Worm (Caenorhabditis elegans) whole organism, L4 larva: ENCODE results near the gene srh-251.

ENCODE experiments used
- F26F4.8 ChIP-seq: fragments of 200-800 bp; sonication (Bioruptor generic); conservative IDR thresholded peaks from 2 replicates; pipeline ENCODE4 v1.3.6; 2022; ENCODE audit warnings: missing genetic modification characterization, missing compliant biosample characterization
- F44E2.7 ChIP-seq: fragments of 200-800 bp; sonication (Bioruptor generic); IDR thresholded peaks from 2 replicates; pipeline ENCODE4 v2.1.2; 2022; ENCODE audit warnings: missing genetic modification characterization, missing compliant biosample characterization
- T20F7.1 ChIP-seq: fragments of 200-800 bp; sonication (Bioruptor generic); optimal IDR thresholded peaks from 2 replicates; lab custom pipeline; 2018; ENCODE audit warnings: mild to moderate bottlenecking, missing genetic modification characterization, missing compliant biosample characterization
- Y48G9A.11 ChIP-seq: fragments of 200-800 bp; sonication (Bioruptor generic); IDR thresholded peaks from 2 replicates; pipeline ENCODE4 v1.3.6; 2022; ENCODE audit warnings: missing genetic modification reagents, missing genetic modification characterization, missing compliant biosample characterization
- Y5F2A.4 ChIP-seq: fragments of 200-800 bp; sonication (Bioruptor generic); optimal IDR thresholded peaks from 2 replicates; lab custom pipeline; 2018; ENCODE audit warnings: mild to moderate bottlenecking, missing genetic modification characterization, missing compliant biosample characterization
- attf-4 ChIP-seq: sonication (generic microtip); optimal IDR thresholded peaks from 3 replicates; lab custom pipeline; 2017; ENCODE audit warnings: missing biosample characterization, missing genetic modification characterization
- ceh-62 ChIP-seq: sonication (generic microtip); optimal IDR thresholded peaks from 2 replicates; lab custom pipeline; 2017; ENCODE audit warnings: missing biosample characterization, missing genetic modification characterization
- ces-1 ChIP-seq: fragments of 150-350 bp; sonication (generic microtip); optimal IDR thresholded peaks from 4 replicates; lab custom pipeline; 2014; ENCODE audit warnings: missing biosample characterization, missing genetic modification reagents, missing genetic modification characterization
- cey-2 ChIP-seq: sonication (generic microtip); optimal IDR thresholded peaks from 3 replicates; lab custom pipeline; 2017; ENCODE audit warnings: missing genetic modification characterization, mild to moderate bottlenecking, missing compliant biosample characterization, antibody characterized with exemption, borderline replicate concordance; ENCODE audit not compliant: insufficient read depth
- ctbp-1 ChIP-seq: fragments of 200-800 bp; sonication (Bioruptor generic); IDR thresholded peaks from 2 replicates; pipeline ENCODE4 v1.3.6; 2022; ENCODE audit warnings: missing genetic modification reagents, missing genetic modification characterization, missing compliant biosample characterization
- daf-12 ChIP-seq: fragments of 150-350 bp; optimal IDR thresholded peaks from 2 replicates; lab custom pipeline; 2014; ENCODE audit warnings: missing biosample characterization, missing genetic modification reagents, missing genetic modification characterization
- daf-19 ChIP-seq: fragments of 200-800 bp; sonication (Bioruptor generic); conservative IDR thresholded peaks from 2 replicates; pipeline ENCODE4 v1.3.6; 2022; ENCODE audit warnings: missing genetic modification characterization, missing compliant biosample characterization
- dmd-6 ChIP-seq: fragments of 200-800 bp; sonication (Bioruptor generic); IDR thresholded peaks from 2 replicates; pipeline ENCODE4 v1.3.6; 2022; ENCODE audit warnings: missing genetic modification reagents, missing genetic modification characterization, missing compliant biosample characterization
- dmd-9 ChIP-seq: fragments of 200-800 bp; sonication (Bioruptor generic); IDR thresholded peaks from 2 replicates; pipeline ENCODE4 v1.3.6; 2022; ENCODE audit warnings: missing genetic modification reagents, missing genetic modification characterization, missing compliant biosample characterization
- duxl-1 ChIP-seq: sonication (generic microtip); optimal IDR thresholded peaks from 2 replicates; lab custom pipeline; 2016; ENCODE audit warnings: mild to moderate bottlenecking, missing genetic modification characterization, moderate library complexity, missing compliant biosample characterization; ENCODE audit not compliant: poor library complexity
- egl-43 ChIP-seq: fragments of 200-800 bp; sonication (Bioruptor generic); IDR thresholded peaks from 2 replicates; pipeline ENCODE4 v1.3.6; 2022; ENCODE audit warnings: missing genetic modification reagents, missing genetic modification characterization, missing compliant biosample characterization
- fos-1 ChIP-seq: fragments of 150-350 bp; optimal IDR thresholded peaks from 2 replicates; lab custom pipeline; 2014; ENCODE audit warnings: missing biosample characterization, missing genetic modification characterization
- gei-8 ChIP-seq: fragments of 200-800 bp; sonication (Bioruptor generic); optimal IDR thresholded peaks from 2 replicates; lab custom pipeline; 2018; ENCODE audit warnings: mild to moderate bottlenecking, missing genetic modification characterization, missing compliant biosample characterization
- hlh-11 ChIP-seq: fragments of 200-800 bp; sonication (Bioruptor generic); optimal IDR thresholded peaks from 2 replicates; lab custom pipeline; 2018; ENCODE audit warnings: mild to moderate bottlenecking, missing genetic modification characterization, missing compliant biosample characterization
- hlh-30 ChIP-seq: sonication (generic microtip); optimal IDR thresholded peaks from 2 replicates; lab custom pipeline; 2017; ENCODE audit warnings: antibody characterized with exemption, mild to moderate bottlenecking, missing genetic modification characterization, missing compliant biosample characterization; ENCODE audit not compliant: insufficient read depth
- lin-15B ChIP-seq: fragments of 150-350 bp; sonication (generic microtip); optimal IDR thresholded peaks from 3 replicates; lab custom pipeline; 2014; ENCODE audit warnings: missing biosample characterization, missing genetic modification characterization
- lin-39 ChIP-seq: fragments of 150-350 bp; optimal IDR thresholded peaks from 2 replicates; lab custom pipeline; 2014; ENCODE audit warnings: missing biosample characterization, missing genetic modification reagents, missing genetic modification characterization
- lsy-2 ChIP-seq, 2 experiments: fragments of 150-350 bp in 1 of 2; sonication (generic microtip) in 1 of 2; optimal IDR thresholded peaks; 2 replicates each; lab custom pipeline; 2014 to 2017; ENCODE audit warnings: missing biosample characterization in 2 of 2, missing genetic modification characterization in 2 of 2
- mes-2 ChIP-seq: sonication (generic microtip); optimal IDR thresholded peaks from 2 replicates; lab custom pipeline; 2016; ENCODE audit warnings: missing genotype, mild to moderate bottlenecking, missing genetic modification characterization, missing compliant biosample characterization; ENCODE audit not compliant: poor library complexity, severe bottlenecking
- mxl-2 ChIP-seq: fragments of 200-800 bp; sonication (Bioruptor generic); conservative IDR thresholded peaks from 2 replicates; pipeline ENCODE4 v1.3.6; 2022; ENCODE audit warnings: missing genetic modification reagents, missing genetic modification characterization, missing compliant biosample characterization
- mxl-3 ChIP-seq: fragments of 200-800 bp; sonication (Bioruptor generic); optimal IDR thresholded peaks from 2 replicates; lab custom pipeline; 2018; ENCODE audit warnings: mild to moderate bottlenecking, missing genetic modification characterization, missing compliant biosample characterization
- nhr-11 ChIP-seq: fragments of 150-350 bp; optimal IDR thresholded peaks from 2 replicates; lab custom pipeline; 2014; ENCODE audit warnings: missing biosample characterization, missing genetic modification characterization
- nhr-237 ChIP-seq: sonication (generic microtip); optimal IDR thresholded peaks from 2 replicates; lab custom pipeline; 2017; ENCODE audit warnings: missing biosample characterization, missing genetic modification characterization
- nhr-25 ChIP-seq: sonication (generic microtip); optimal IDR thresholded peaks from 2 replicates; lab custom pipeline; 2017; ENCODE audit warnings: missing genetic modification characterization, mild to moderate bottlenecking, missing compliant biosample characterization, antibody characterized with exemption, moderate library complexity, borderline replicate concordance; ENCODE audit not compliant: insufficient read depth
- nhr-76 ChIP-seq: fragments of 150-350 bp; optimal IDR thresholded peaks from 2 replicates; lab custom pipeline; 2014; ENCODE audit warnings: missing biosample characterization, missing genetic modification characterization
- pha-4 ChIP-seq, 2 experiments: fragments of 150-350 bp in 1 of 2; fragments of 200-800 bp in 1 of 2; sonication (Bioruptor generic) in 1 of 2; IDR thresholded peaks in 1 of 2; optimal IDR thresholded peaks in 1 of 2; 2 replicates each; pipeline versions ENCODE4 v1.3.6 to Lab custom; 2014 to 2022; ENCODE audit warnings: missing genetic modification characterization in 2 of 2, missing genetic modification reagents in 2 of 2, missing biosample characterization in 1 of 2, missing compliant biosample characterization in 1 of 2
- pqm-1 ChIP-seq: sonication (generic microtip); optimal IDR thresholded peaks from 2 replicates; lab custom pipeline; 2017; ENCODE audit warnings: missing biosample characterization, missing genetic modification characterization
- set-16 ChIP-seq: fragments of 200-800 bp; sonication (Bioruptor generic); IDR thresholded peaks from 2 replicates; pipeline ENCODE4 v1.3.6; 2022; ENCODE audit warnings: missing genetic modification reagents, missing genetic modification characterization, missing compliant biosample characterization
- spr-1 ChIP-seq: sonication (generic microtip); optimal IDR thresholded peaks from 2 replicates; lab custom pipeline; 2016; ENCODE audit warnings: mild to moderate bottlenecking, missing genetic modification characterization, missing compliant biosample characterization
- spr-3 ChIP-seq: fragments of 200-800 bp; sonication (Bioruptor generic); optimal IDR thresholded peaks from 2 replicates; lab custom pipeline; 2018; ENCODE audit warnings: mild to moderate bottlenecking, missing genetic modification characterization, missing compliant biosample characterization
- tra-1 ChIP-seq: fragments of 200-800 bp; sonication (Bioruptor generic); IDR thresholded peaks from 2 replicates; pipeline ENCODE4 v1.3.6; 2022; ENCODE audit warnings: missing genetic modification reagents, missing genetic modification characterization, missing compliant biosample characterization
- unc-130 ChIP-seq: sonication (generic microtip); optimal IDR thresholded peaks from 2 replicates; lab custom pipeline; 2016; ENCODE audit warnings: missing genetic modification reagents, missing genetic modification characterization, missing compliant biosample characterization
- unc-62 ChIP-seq, 3 experiments: fragments of 150-350 bp in 1 of 3; sonication (generic microtip); optimal IDR thresholded peaks in 2 of 3; peaks in 1 of 3; 1 replicate in 1 of 3; 2 replicates in 2 of 3; lab custom pipeline; 2014 to 2017; ENCODE audit warnings: missing biosample characterization in 3 of 3, missing genetic modification characterization in 3 of 3, missing genetic modification reagents in 3 of 3, missing genotype in 1 of 3
- zag-1 ChIP-seq: fragments of 150-350 bp; optimal IDR thresholded peaks from 2 replicates; lab custom pipeline; 2014; ENCODE audit warnings: missing biosample characterization, missing genetic modification characterization
- zfp-2 ChIP-seq: sonication (generic microtip); optimal IDR thresholded peaks from 2 replicates; lab custom pipeline; 2016; ENCODE audit warnings: mild to moderate bottlenecking, missing genetic modification characterization, missing compliant biosample characterization
- zip-11 ChIP-seq: fragments of 200-800 bp; sonication (Bioruptor generic); IDR thresholded peaks from 2 replicates; pipeline ENCODE4 v1.3.6; 2022; ENCODE audit warnings: missing genetic modification characterization, missing compliant biosample characterization
- ztf-7 ChIP-seq: fragments of 150-350 bp; optimal IDR thresholded peaks from 2 replicates; lab custom pipeline; 2014; ENCODE audit warnings: missing biosample characterization, missing genetic modification characterization

srh-251 gene

DNA sequence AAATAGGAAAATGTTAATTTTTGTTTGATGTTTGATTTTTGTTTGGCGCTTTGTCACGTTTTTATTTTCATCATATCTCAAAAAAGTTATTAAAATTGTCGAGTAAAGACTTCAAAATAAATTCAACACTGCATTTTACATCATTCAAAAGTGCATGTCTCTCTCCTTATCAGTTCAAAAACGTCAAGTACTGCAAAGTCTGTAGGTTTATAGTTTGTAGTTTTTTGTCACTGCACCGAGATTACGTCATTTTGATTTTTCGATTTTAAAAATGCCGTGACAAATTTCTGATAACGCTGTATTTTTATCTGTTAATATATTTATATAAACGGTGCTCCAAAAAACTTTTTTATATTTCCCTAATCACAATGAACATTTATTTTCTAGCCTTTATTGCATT lies 25.1 kb downstream of the srh-251 start, which contains the start of gene C29F3.7 (continued):
- TF ChIP-seq pha-4 (GFP tag; IDR thresholded peaks at IDR 0.05; lab: Robert Waterston, UW) (no peak), pha-4 (tag; optimal IDR thresholded peaks at IDR 0.05; lab: Kevin White, UChicago) (no peak), hlh-30 (tag; lab: Kevin White, UChicago) (no peak), daf-19 (no peak), nhr-11 (tag; lab: Kevin White, UChicago) (no peak), unc-62 (GFP tag; optimal IDR thresholded peaks at IDR 0.05 in 1 of 2; lab: Kevin White, UChicago) (peak in 1 of 2 experiments; percentile 35), unc-62 (tag; optimal IDR thresholded peaks at IDR 0.05; lab: Kevin White, UChicago) (no peak), cey-2 (tag; lab: Kevin White, UChicago) (no peak), ctbp-1 (no peak), nhr-76 (tag; lab: Kevin White, UChicago) (no peak), lin-15B (no peak), mes-2 (tag; lab: Kevin White, UChicago) (no peak), attf-4 (no peak), F44E2.7 (GFP tag; lab: Robert Waterston, UW) (no peak), Y5F2A.4 (GFP tag; lab: Kevin White, UChicago) (no peak), ztf-7 (tag; lab: Kevin White, UChicago) (peak; percentile 77), unc-130 (GFP tag; lab: Kevin White, UChicago) (no peak), lin-39 (tag; lab: Kevin White, UChicago) (no peak), F26F4.8 (GFP tag; lab: Robert Waterston, UW) (no peak), mxl-3 (GFP tag; lab: Kevin White, UChicago) (no peak), pqm-1 (tag; lab: Kevin White, UChicago) (peak; percentile 72), hlh-11 (tag; lab: Kevin White, UChicago) (peak; percentile 85), ces-1 (GFP tag; lab: Kevin White, UChicago) (no peak), Y48G9A.11 (GFP tag; lab: Robert Waterston, UW) (no peak), zag-1 (tag; lab: Kevin White, UChicago) (no peak), nhr-25 (tag; lab: Kevin White, UChicago) (no peak)

ce11 chrV:15352376-15352775 lies 27.3 kb downstream of the srh-251 start, which contains the start of gene srx-58:
srx-58 (plus strand) TSS chrV:15352676.
- TF ChIP-seq T20F7.1 (GFP tag; lab: Kevin White, UChicago) (no peak), dmd-6 (GFP tag; lab: Robert Waterston, UW) (no peak), ceh-62 (no peak), dmd-9 (GFP tag; lab: Robert Waterston, UW) (no peak), zag-1 (tag; lab: Kevin White, UChicago) (no peak), ctbp-1 (no peak), egl-43 (GFP tag; lab: Robert Waterston, UW) (no peak), lin-39 (tag; lab: Kevin White, UChicago) (no peak), duxl-1 (tag; lab: Kevin White, UChicago) (no peak), zip-11 (GFP tag; lab: Robert Waterston, UW) (no peak), fos-1 (tag; lab: Kevin White, UChicago) (no peak), mxl-2 (GFP tag; lab: Robert Waterston, UW) (no peak), nhr-237 (tag; lab: Kevin White, UChicago) (no peak), zfp-2 (tag; lab: Kevin White, UChicago) (no peak), daf-12 (tag; lab: Kevin White, UChicago) (no peak)

DNA sequence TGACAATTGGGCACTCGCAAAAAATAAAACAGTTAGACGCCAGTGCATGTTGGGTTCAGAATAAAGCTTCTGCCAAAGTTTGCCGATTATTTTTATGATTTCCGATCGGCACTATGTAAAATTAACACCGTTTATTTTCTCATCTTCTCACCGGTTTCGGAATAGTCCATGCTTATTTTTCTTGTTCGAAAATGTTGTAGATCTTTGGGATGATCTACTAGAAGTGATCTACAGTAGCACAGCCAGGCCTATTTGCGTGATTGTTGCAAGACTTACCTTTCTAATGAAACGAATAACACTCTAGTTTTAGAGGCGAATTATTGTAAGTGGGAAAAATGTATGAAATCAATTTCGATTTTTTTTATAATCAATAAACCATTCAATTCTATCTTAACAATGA lies 29.1 kb downstream of the srh-251 start, which contains the start of gene clec-231:
clec-231 (minus strand) TSS at position 101 of the 400 bp plus-strand sequence.
- TF ChIP-seq hlh-30 (tag; lab: Kevin White, UChicago) (no peak), tra-1 (GFP tag; lab: Robert Waterston, UW) (no peak), lsy-2 (tag; optimal IDR thresholded peaks at IDR 0.05; lab: Kevin White, UChicago) (no peak), nhr-11 (tag; lab: Kevin White, UChicago) (no peak), set-16 (GFP tag; lab: Robert Waterston, UW) (no peak), lin-15B (no peak), gei-8 (GFP tag; lab: Kevin White, UChicago) (no peak), spr-3 (no peak), spr-1 (no peak), ceh-62 (no peak), F44E2.7 (GFP tag; lab: Robert Waterston, UW) (no peak)
- TF ChIP-seq, all 104 proteins: peak for 0
